Worm (Caenorhabditis elegans): ENCODE measurements around the gene ceh-58.

ceh-58 gene

ce11 chrII:10396578-10396977, 27.2 kb upstream of the ceh-58 start, which contains the start of gene T09F3.5:
T09F3.5 (plus strand) TSS chrII:10396878.
- TF ChIP-seq mxl-1 (tag; optimal IDR thresholded peaks at IDR 0.05) (no peak), ccch-3 (GFP tag; optimal IDR thresholded peaks at IDR 0.05) (no peak), zim-3 (tag; optimal IDR thresholded peaks at IDR 0.05) (no peak), rpc-1 (optimal IDR thresholded peaks at IDR 0.05) (no peak), rpc-1 (tag; optimal IDR thresholded peaks at IDR 0.05) (no peak), bed-2 (GFP tag; IDR thresholded peaks at IDR 0.05) (no peak), sptf-2 (GFP tag; optimal IDR thresholded peaks at IDR 0.05) (no peak), madf-10 (tag; optimal IDR thresholded peaks at IDR 0.05) (no peak), rcor-1 (GFP tag; IDR thresholded peaks at IDR 0.05) (no peak), F49E8.2 (tag; optimal IDR thresholded peaks at IDR 0.05; ENCODE audit: insufficient read depth) (no peak), atf-7 (tag; optimal IDR thresholded peaks at IDR 0.05) (no peak), pbrm-1 (GFP tag; IDR thresholded peaks at IDR 0.05) (no peak), dox-1 (GFP tag; IDR thresholded peaks at IDR 0.05) (no peak), athp-1 (tag; optimal IDR thresholded peaks at IDR 0.05) (no peak), F33H1.4 (GFP tag; IDR thresholded peaks at IDR 0.05) (no peak)

ce11 chrII:10395303-10395757, 25.9 kb upstream of the ceh-58 start, which contains the start of gene T09F3.4:
T09F3.4 (plus strand) TSS chrII:10395707.
- TF ChIP-seq let-526 (GFP tag; IDR thresholded peaks at IDR 0.05) (no peak), Y56A3A.18 (GFP tag; IDR thresholded peaks at IDR 0.05) (no peak), C17E4.6 (GFP tag; IDR thresholded peaks at IDR 0.05) (no peak), nfya-1 (tag; optimal IDR thresholded peaks at IDR 0.05; ENCODE audit: borderline replicate concordance, insufficient read depth) (no peak), hmg-1.2 (GFP tag; IDR thresholded peaks at IDR 0.05) (peak; percentile 45), Y53G8AR.9 (GFP tag; conservative IDR thresholded peaks at IDR 0.05) (0 out of 2 replicates have a peak, but pooled peaks have one; percentile 73), F55B11.4 (tag; optimal IDR thresholded peaks at IDR 0.05; ENCODE audit: borderline replicate concordance, insufficient read depth) (no peak), lin-54 (GFP tag; optimal IDR thresholded peaks at IDR 0.05) (peak; percentile 63), lsy-27 (tag; optimal IDR thresholded peaks at IDR 0.05; ENCODE audit: borderline replicate concordance, insufficient read depth) (no peak), B0336.3 (GFP tag; IDR thresholded peaks at IDR 0.05) (peak; percentile 86), ztf-6 (GFP tag; IDR thresholded peaks at IDR 0.05) (no peak), F49E8.2 (tag; optimal IDR thresholded peaks at IDR 0.05; ENCODE audit: insufficient read depth) (no peak), unc-130 (GFP tag; optimal IDR thresholded peaks at IDR 0.05) (peak; percentile 70), T26A5.8 (tag; optimal IDR thresholded peaks at IDR 0.05) (no peak), F57C9.4 (tag; optimal IDR thresholded peaks at IDR 0.05) (no peak), ztf-28 (GFP tag; IDR thresholded peaks at IDR 0.05) (no peak), attf-5 (GFP tag; optimal IDR thresholded peaks at IDR 0.05) (peak; percentile 10), lsl-1 (GFP tag; optimal IDR thresholded peaks at IDR 0.05) (peak; percentile 43), sptf-2 (GFP tag; optimal IDR thresholded peaks at IDR 0.05) (no peak), mel-28 (tag; optimal IDR thresholded peaks at IDR 0.05; ENCODE audit: borderline replicate concordance) (no peak), F22D6.2 (tag; optimal IDR thresholded peaks at IDR 0.05) (no peak), ceh-58 (GFP tag; IDR thresholded peaks at IDR 0.05) (no peak), nfyb-1 (GFP tag; IDR thresholded peaks at IDR 0.05) (no peak), rpc-1 (optimal IDR thresholded peaks at IDR 0.05) (no peak), rpc-1 (tag; optimal IDR thresholded peaks at IDR 0.05) (no peak), bed-2 (GFP tag; IDR thresholded peaks at IDR 0.05) (peak; percentile 76; the same call in 1 of the 2 replicates), hlh-26 (GFP tag; conservative IDR thresholded peaks at IDR 0.05) (no peak), hrde-1 (tag; optimal IDR thresholded peaks at IDR 0.05; ENCODE audit: borderline replicate concordance) (peak; percentile 62), ceh-100 (GFP tag; IDR thresholded peaks at IDR 0.05) (peak; percentile 62; the same call in 1 of the 2 replicates), nfya-2 (GFP tag; IDR thresholded peaks at IDR 0.05) (no peak), snpc-1.1 (tag; optimal IDR thresholded peaks at IDR 0.05; ENCODE audit: insufficient read depth) (no peak), mes-4 (tag; optimal IDR thresholded peaks at IDR 0.05) (no peak), akir-1 (GFP tag; optimal IDR thresholded peaks at IDR 0.05) (no peak), rec-8 (tag; optimal IDR thresholded peaks at IDR 0.05) (peak in 1 of 2 experiments; percentile 2), pha-4 (tag; optimal IDR thresholded peaks at IDR 0.05) (no peak), dpl-1 (GFP tag; optimal IDR thresholded peaks at IDR 0.05) (peak; percentile 13), zim-3 (tag; optimal IDR thresholded peaks at IDR 0.05) (no peak)

All from whole organism, young adult.